Fruit fly (Drosophila melanogaster): Measurements from ENCODE around the gene Polr3H.

The Polr3H gene

DNA sequence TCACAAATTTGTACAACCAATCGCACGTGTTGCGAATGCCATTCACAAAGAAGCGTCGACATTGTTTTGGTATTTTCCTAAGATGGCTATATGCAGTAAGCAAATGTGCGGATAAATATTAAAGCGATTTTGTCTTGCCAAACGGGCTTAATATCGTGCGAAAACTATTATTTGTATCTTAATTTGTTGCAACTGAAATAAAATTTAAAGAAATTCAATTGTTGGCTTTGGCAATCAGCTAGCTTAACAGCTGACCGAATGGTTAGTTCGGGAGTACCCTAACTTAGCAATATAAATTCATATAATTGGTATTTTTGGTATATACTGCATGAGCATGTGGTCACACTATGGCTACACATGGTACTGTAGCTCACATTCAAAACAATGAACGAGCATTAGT, at the start of gene Polr3H, which contains the start of gene RIOK1:
Gene Polr3H, plus strand, starts transcription at position 347 of the 400 bp plus-strand sequence.
Gene RIOK1, minus strand, starts transcription at position 65 of the 400 bp plus-strand sequence.
- TF ChIP-seq EcR (GFP tag; optimal IDR thresholded peaks at IDR 0.05) (no peak), CG34367 (tag; optimal IDR thresholded peaks at IDR 0.05) (peak; percentile 28), CG17806 (tag; optimal IDR thresholded peaks at IDR 0.05) (no peak), CG13204 (GFP tag; optimal IDR thresholded peaks at IDR 0.05) (no peak), CG15710 (tag; optimal IDR thresholded peaks at IDR 0.05) (no peak), gl (tag; optimal IDR thresholded peaks at IDR 0.05) (no peak), CG32121 (GFP tag; IDR thresholded peaks at IDR 0.05) (no peak; the same call in 1 of the 2 replicates), fd96Ca (GFP tag; IDR thresholded peaks at IDR 0.05) (peak; percentile 66; the same call in 2 of the 3 replicates), rn (GFP tag; IDR thresholded peaks at IDR 0.05) (no peak), CG10348 (GFP tag; IDR thresholded peaks at IDR 0.05) (no peak), Pif1A (GFP tag; optimal IDR thresholded peaks at IDR 0.05) (no peak), CG9948 (tag; optimal IDR thresholded peaks at IDR 0.05) (no peak), D1 (tag; optimal IDR thresholded peaks at IDR 0.05) (no peak), CG8301 (tag; optimal IDR thresholded peaks at IDR 0.05) (no peak), CG4496 (GFP tag; IDR thresholded peaks at IDR 0.05) (peak; percentile 30; the same call in 1 of the 3 replicates), Ets98B (GFP tag; IDR thresholded peaks at IDR 0.05) (peak; percentile 60), CG14655 (GFP tag; optimal IDR thresholded peaks at IDR 0.05) (no peak), CG12605 (GFP tag; IDR thresholded peaks at IDR 0.05) (no peak), Snoo (tag; optimal IDR thresholded peaks at IDR 0.05) (no peak), Pif1B (GFP tag; optimal IDR thresholded peaks at IDR 0.05) (no peak), CG8159 (tag; optimal IDR thresholded peaks at IDR 0.05) (no peak)

DNA sequence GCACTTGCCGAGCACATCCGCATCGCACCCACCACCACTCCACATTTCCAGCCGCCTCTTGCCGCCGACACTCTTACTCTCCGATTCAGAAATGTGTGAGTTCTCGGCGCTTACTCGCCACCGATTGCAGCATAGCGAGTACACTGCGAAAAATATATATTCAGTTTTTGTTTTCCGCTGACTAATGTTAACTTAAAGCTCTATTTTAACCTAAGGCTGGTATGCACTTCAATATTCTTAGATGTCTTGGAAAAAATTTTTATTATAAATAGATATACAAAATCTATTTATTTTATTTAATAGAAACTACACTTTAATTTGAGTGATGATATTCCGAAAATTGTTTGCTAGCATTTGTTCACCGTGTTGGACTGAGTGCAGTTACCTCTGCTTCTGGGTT, 49.3 kb upstream of the Polr3H start:
- TF ChIP-seq CG4496 (GFP tag; IDR thresholded peaks at IDR 0.05) (0 out of 3 replicates have a peak, but pooled peaks have one; percentile 22), rn (GFP tag; IDR thresholded peaks at IDR 0.05) (no peak), CG10348 (GFP tag; IDR thresholded peaks at IDR 0.05) (no peak), CG8159 (tag; optimal IDR thresholded peaks at IDR 0.05) (peak; percentile 52), CG14655 (GFP tag; optimal IDR thresholded peaks at IDR 0.05) (peak; percentile 18), Pif1B (GFP tag; optimal IDR thresholded peaks at IDR 0.05) (peak; percentile 2), Snoo (tag; optimal IDR thresholded peaks at IDR 0.05) (peak; percentile 22), CG17806 (tag; optimal IDR thresholded peaks at IDR 0.05) (peak; percentile 34), gl (tag; optimal IDR thresholded peaks at IDR 0.05) (no peak), CG8301 (tag; optimal IDR thresholded peaks at IDR 0.05) (no peak), EcR (GFP tag; optimal IDR thresholded peaks at IDR 0.05) (peak; percentile 52), fd96Ca (GFP tag; IDR thresholded peaks at IDR 0.05) (no peak), CG15710 (tag; optimal IDR thresholded peaks at IDR 0.05) (peak; percentile 61), CG13204 (GFP tag; optimal IDR thresholded peaks at IDR 0.05) (peak; percentile 29), CG12605 (GFP tag; IDR thresholded peaks at IDR 0.05) (no peak), CG32121 (GFP tag; IDR thresholded peaks at IDR 0.05) (no peak), Ets98B (GFP tag; IDR thresholded peaks at IDR 0.05) (no peak), CG9948 (tag; optimal IDR thresholded peaks at IDR 0.05) (peak; percentile 38), D1 (tag; optimal IDR thresholded peaks at IDR 0.05) (no peak), Pif1A (GFP tag; optimal IDR thresholded peaks at IDR 0.05) (no peak), CG34367 (tag; optimal IDR thresholded peaks at IDR 0.05) (peak; percentile 18)

DNA sequence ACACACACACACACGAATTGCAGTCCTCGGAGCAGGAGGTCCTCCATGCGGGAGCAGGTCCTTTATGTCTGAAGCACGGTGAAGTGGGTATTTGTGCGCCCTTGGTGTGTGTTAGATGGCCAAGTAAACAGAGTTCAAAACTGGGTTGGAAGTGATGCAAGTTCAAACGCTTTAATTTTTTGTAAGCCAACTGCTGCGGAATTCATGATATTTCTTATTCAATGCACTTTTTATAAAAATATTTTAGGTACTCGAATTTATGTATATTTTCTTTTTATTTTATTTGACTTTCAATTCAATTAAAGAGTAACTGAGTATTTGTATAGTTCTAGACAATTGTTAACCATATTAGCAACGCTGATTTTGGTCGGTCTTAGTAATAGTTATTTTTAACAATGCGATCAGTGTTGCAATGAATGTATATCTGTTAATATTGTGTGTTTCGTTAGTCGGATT, 48.6 kb upstream of the Polr3H start, which contains the start of the genes CG14137 and CG46394:
Gene CG14137, minus strand, starts transcription at position 101 of the 456 bp plus-strand sequence.
Gene CG46394, plus strand, starts transcription at position 406 of the 456 bp plus-strand sequence.
- TF ChIP-seq CG17806 (tag; optimal IDR thresholded peaks at IDR 0.05): no peak
- TF ChIP-seq D1 (tag; optimal IDR thresholded peaks at IDR 0.05): no peak
- TF ChIP-seq rn (GFP tag; IDR thresholded peaks at IDR 0.05): no peak
- TF ChIP-seq CG4496 (GFP tag; IDR thresholded peaks at IDR 0.05): no peak

DNA sequence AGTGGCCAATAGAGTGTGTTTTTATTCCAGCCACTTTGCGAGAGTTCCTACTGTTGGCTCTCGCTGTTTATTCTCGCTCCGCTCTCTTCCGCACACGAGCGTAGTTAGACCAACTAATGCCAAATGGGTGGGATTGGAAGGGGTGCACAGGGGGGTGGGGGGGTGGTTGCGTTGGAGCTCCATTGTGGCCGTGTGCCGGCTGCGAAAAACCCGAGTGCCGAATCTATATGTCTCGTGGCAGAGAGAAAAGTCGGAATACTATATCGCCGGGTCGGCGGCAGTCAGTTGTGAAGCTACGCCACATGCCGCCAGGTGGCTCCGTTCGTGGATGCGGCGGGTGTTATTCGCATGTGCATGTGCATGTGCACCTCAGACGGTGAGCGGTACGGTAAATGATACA, 47.4 kb upstream of the Polr3H start:
- TF ChIP-seq rn (GFP tag; IDR thresholded peaks at IDR 0.05): no peak
- no peak for TF ChIP-seq CG34367 (tag; optimal IDR thresholded peaks at IDR 0.05)
- no peak for TF ChIP-seq CG13204 (GFP tag; optimal IDR thresholded peaks at IDR 0.05)
- TF ChIP-seq CG32121 (GFP tag; IDR thresholded peaks at IDR 0.05): peak; percentile 28; the same call in 1 of the 2 replicates
- no peak for TF ChIP-seq CG12605 (GFP tag; IDR thresholded peaks at IDR 0.05)
- TF ChIP-seq CG9948 (tag; optimal IDR thresholded peaks at IDR 0.05): no peak
- no peak for TF ChIP-seq CG10348 (GFP tag; IDR thresholded peaks at IDR 0.05)
- TF ChIP-seq EcR (GFP tag; optimal IDR thresholded peaks at IDR 0.05): no peak
- TF ChIP-seq CG8301 (tag; optimal IDR thresholded peaks at IDR 0.05): no peak
- no peak for TF ChIP-seq CG14655 (GFP tag; optimal IDR thresholded peaks at IDR 0.05)
- no peak for TF ChIP-seq Pif1B (GFP tag; optimal IDR thresholded peaks at IDR 0.05)
- peak; percentile 44; the same call in 1 of the 3 replicates for TF ChIP-seq CG4496 (GFP tag; IDR thresholded peaks at IDR 0.05)
- no peak for TF ChIP-seq D1 (tag; optimal IDR thresholded peaks at IDR 0.05)
- 0 out of 2 replicates have a peak, but pooled peaks have one; percentile 8 for TF ChIP-seq Ets98B (GFP tag; IDR thresholded peaks at IDR 0.05)
- no peak for TF ChIP-seq gl (tag; optimal IDR thresholded peaks at IDR 0.05)
- TF ChIP-seq CG15710 (tag; optimal IDR thresholded peaks at IDR 0.05): no peak
- no peak for TF ChIP-seq Pif1A (GFP tag; optimal IDR thresholded peaks at IDR 0.05)
- no peak for TF ChIP-seq Snoo (tag; optimal IDR thresholded peaks at IDR 0.05)
- no peak for TF ChIP-seq CG17806 (tag; optimal IDR thresholded peaks at IDR 0.05)
- TF ChIP-seq CG8159 (tag; optimal IDR thresholded peaks at IDR 0.05): no peak
- 0 out of 3 replicates have a peak, but pooled peaks have one; percentile 16 for TF ChIP-seq fd96Ca (GFP tag; IDR thresholded peaks at IDR 0.05)

DNA sequence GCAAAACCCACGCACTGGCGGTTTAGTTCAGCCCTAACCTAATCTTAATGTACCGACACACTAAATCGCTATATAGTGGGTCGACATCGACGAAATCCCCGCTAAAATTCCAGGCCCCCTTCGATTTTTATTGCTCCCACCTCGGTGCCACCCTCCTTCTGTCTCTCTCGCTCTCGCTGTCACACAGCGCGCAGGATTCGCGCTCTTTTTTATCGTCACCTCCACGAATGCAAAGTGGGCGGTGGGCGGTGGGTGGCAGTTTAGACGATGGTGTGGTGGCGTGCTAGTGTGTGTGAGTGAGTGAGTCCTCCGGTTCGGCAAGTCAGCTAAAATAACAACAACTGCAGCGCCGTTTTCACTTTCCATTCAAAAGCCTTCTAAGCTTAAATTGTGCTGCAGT, 46.5 kb upstream of the Polr3H start:
- TF ChIP-seq CG17806 (tag; optimal IDR thresholded peaks at IDR 0.05): no peak
- no peak for TF ChIP-seq fd96Ca (GFP tag; IDR thresholded peaks at IDR 0.05)
- no peak for TF ChIP-seq CG13204 (GFP tag; optimal IDR thresholded peaks at IDR 0.05)
- no peak for TF ChIP-seq Pif1B (GFP tag; optimal IDR thresholded peaks at IDR 0.05)
- no peak for TF ChIP-seq D1 (tag; optimal IDR thresholded peaks at IDR 0.05)
- no peak for TF ChIP-seq Ets98B (GFP tag; IDR thresholded peaks at IDR 0.05)
- TF ChIP-seq CG4496 (GFP tag; IDR thresholded peaks at IDR 0.05): no peak
- TF ChIP-seq CG8159 (tag; optimal IDR thresholded peaks at IDR 0.05): no peak
- TF ChIP-seq gl (tag; optimal IDR thresholded peaks at IDR 0.05): no peak
- TF ChIP-seq CG34367 (tag; optimal IDR thresholded peaks at IDR 0.05): no peak
- TF ChIP-seq CG10348 (GFP tag; IDR thresholded peaks at IDR 0.05): no peak
- no peak for TF ChIP-seq rn (GFP tag; IDR thresholded peaks at IDR 0.05)
- no peak for TF ChIP-seq CG14655 (GFP tag; optimal IDR thresholded peaks at IDR 0.05)
- no peak for TF ChIP-seq Pif1A (GFP tag; optimal IDR thresholded peaks at IDR 0.05)
- TF ChIP-seq Snoo (tag; optimal IDR thresholded peaks at IDR 0.05): no peak
- no peak for TF ChIP-seq CG15710 (tag; optimal IDR thresholded peaks at IDR 0.05)
